Fruit fly (Drosophila melanogaster) whole organism, pupa: ENCODE results near the gene CG14322.

Experiments used
- CG17806 ChIP-seq: fragments of 200-800 bp; sonication (Bioruptor generic); optimal IDR thresholded peaks from 2 replicates; lab custom pipeline; 2018; ENCODE audit warnings: missing biosample characterization, mild to moderate bottlenecking, missing genetic modification characterization, moderate library complexity
- D1 ChIP-seq: fragments of 200-800 bp; sonication (Bioruptor generic); optimal IDR thresholded peaks from 2 replicates; lab custom pipeline; 2018; ENCODE audit warnings: missing biosample characterization, mild to moderate bottlenecking, missing genetic modification characterization, moderate library complexity
- Ets98B ChIP-seq: fragments of 200-800 bp; sonication (Bioruptor generic); IDR thresholded peaks from 2 replicates; pipeline ENCODE4 v1.3.6; 2022; ENCODE audit warnings: missing biosample characterization, missing genetic modification characterization

dm6 chr3R:17613549-17613948, 33.9 kb upstream of the CG14322 start, which contains the start of gene CG14327:
- no peak for TF ChIP-seq Ets98B (GFP tag; lab: Robert Waterston, UW)
- no peak for TF ChIP-seq D1 (tag; lab: Kevin White, UChicago)
- no peak for TF ChIP-seq CG17806
